Fruit fly (Drosophila melanogaster): ENCODE measurements around the gene CG34263.

The CG34263 gene

DNA sequence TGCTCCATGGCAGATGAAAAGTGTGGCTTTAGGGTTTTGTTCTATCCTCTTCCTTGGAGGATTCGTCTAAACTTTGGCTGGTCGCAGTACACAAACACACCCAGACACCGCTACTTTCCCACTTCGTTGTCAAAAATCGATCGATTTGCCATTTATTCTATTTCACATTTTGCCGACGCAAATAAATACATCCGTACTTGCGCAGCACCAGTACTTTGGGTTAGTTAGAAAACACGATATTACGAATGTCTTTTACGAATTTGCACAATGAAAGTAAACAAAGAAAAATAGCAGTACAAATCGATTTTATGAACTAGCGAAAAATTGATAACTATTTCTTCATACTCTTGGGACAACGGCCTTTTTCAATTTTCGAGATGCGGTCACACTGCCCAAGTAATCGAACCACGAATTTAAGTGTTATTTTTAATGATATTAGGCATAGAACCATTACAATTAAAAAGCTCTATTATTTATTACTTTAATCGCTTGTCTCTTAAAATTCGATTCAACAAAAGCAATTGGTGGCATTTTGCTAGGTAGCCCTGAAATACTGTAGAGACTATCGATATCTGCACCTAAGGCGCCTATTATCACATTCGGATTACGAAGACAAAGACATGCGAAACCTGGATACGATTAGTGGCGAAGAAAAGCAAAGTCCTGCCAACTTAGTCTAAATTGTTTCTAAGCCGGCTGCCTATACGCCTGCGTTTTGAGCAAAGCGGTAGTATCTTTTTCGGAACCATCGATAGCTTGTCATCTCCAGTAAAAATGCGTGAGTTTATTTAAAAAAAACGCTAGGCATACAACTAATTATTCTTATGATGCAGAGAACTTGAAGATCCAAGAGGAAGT is 7.9 kb downstream of the CG34263 start, which contains the start of the genes DIP2 and wac (continued):
- TF ChIP-seq pnt (GFP tag; optimal IDR thresholded peaks at IDR 0.05) (peak; percentile 75), CG9215 (GFP tag; IDR thresholded peaks at IDR 0.05) (no peak), Sox102F (GFP tag; optimal IDR thresholded peaks at IDR 0.05) (no peak), ATbp (GFP tag; optimal IDR thresholded peaks at IDR 0.05) (peak; percentile 4), HLH3B (GFP tag; IDR thresholded peaks at IDR 0.05) (peak; percentile 58; the same call in 1 of the 2 replicates), Xbp1 (GFP tag; optimal IDR thresholded peaks at IDR 0.05) (peak; percentile 88), maf-S (GFP tag; optimal IDR thresholded peaks at IDR 0.05) (peak; percentile 64), Stat92E (GFP tag; optimal IDR thresholded peaks at IDR 0.05) (no peak), CkIIα-i1 (GFP tag; IDR thresholded peaks at IDR 0.05) (no peak), CG8765 (GFP tag; IDR thresholded peaks at IDR 0.05) (0 out of 2 replicates have a peak, but pooled peaks have one; percentile 12), amos (GFP tag; IDR thresholded peaks at IDR 0.05; ENCODE audit: partially characterized antibody) (peak; percentile 90), cg (GFP tag; optimal IDR thresholded peaks at IDR 0.05) (peak; percentile 35), jumu (GFP tag; optimal IDR thresholded peaks at IDR 0.05) (peak; percentile 93), tgo (GFP tag; IDR thresholded peaks at IDR 0.05) (peak; percentile 71), CG6854 (GFP tag; optimal IDR thresholded peaks at IDR 0.05) (peak; percentile 50), exex (tag; optimal IDR thresholded peaks at IDR 0.05) (no peak), E2f1 (GFP tag; IDR thresholded peaks at IDR 0.05) (no peak; the same call in none of the 2 replicates), HmgZ (tag; optimal IDR thresholded peaks at IDR 0.05) (peak; percentile 74), Hey (tag; optimal IDR thresholded peaks at IDR 0.05) (no peak), danr (GFP tag; IDR thresholded peaks at IDR 0.05) (no peak), Ssrp (tag; optimal IDR thresholded peaks at IDR 0.05) (peak; percentile 16), gt (GFP tag; IDR thresholded peaks at IDR 0.05) (no peak), sob (GFP tag; IDR thresholded peaks at IDR 0.05) (peak; percentile 74), ind (GFP tag; optimal IDR thresholded peaks at IDR 0.05) (peak; percentile 83), chinmo (GFP tag; IDR thresholded peaks at IDR 0.05; ENCODE audit: partially characterized antibody) (peak; percentile 84; the same call in 2 of the 4 replicates), gfzf (GFP tag; optimal IDR thresholded peaks at IDR 0.05) (peak; percentile 89), z (GFP tag; IDR thresholded peaks at IDR 0.05) (no peak), grau (tag; optimal IDR thresholded peaks at IDR 0.05) (peak; percentile 62), CG10979 (tag; optimal IDR thresholded peaks at IDR 0.05) (peak; percentile 42), Mrtf (GFP tag; IDR thresholded peaks at IDR 0.05) (peak; percentile 42; the same call in 1 of the 3 replicates), hbn (GFP tag; IDR thresholded peaks at IDR 0.05; ENCODE audit: partially characterized antibody) (peak; percentile 85), CG9817 (tag; optimal IDR thresholded peaks at IDR 0.05) (peak; percentile 64), sc (optimal IDR thresholded peaks at IDR 0.05) (no peak), sc (GFP tag; optimal IDR thresholded peaks at IDR 0.05) (peak; percentile 37), br (optimal IDR thresholded peaks at IDR 0.05) (no peak), CG10209 (GFP tag; optimal IDR thresholded peaks at IDR 0.05) (peak; percentile 53), BtbVII (GFP tag; optimal IDR thresholded peaks at IDR 0.05) (peak; percentile 39), zen (tag; optimal IDR thresholded peaks at IDR 0.05) (peak; percentile 57), Hmx (GFP tag; optimal IDR thresholded peaks at IDR 0.05) (no peak), eve (GFP tag; optimal IDR thresholded peaks at IDR 0.05) (no peak), CG3281 (GFP tag; optimal IDR thresholded peaks at IDR 0.05) (peak; percentile 57), CG17328 (GFP tag; IDR thresholded peaks at IDR 0.05) (peak; percentile 68), Myb (GFP tag; optimal IDR thresholded peaks at IDR 0.05) (peak; percentile 81), nmo (GFP tag; optimal IDR thresholded peaks at IDR 0.05) (peak; percentile 75), CG15073 (GFP tag; optimal IDR thresholded peaks at IDR 0.05) (no peak), CG11560 (tag; IDR thresholded peaks at IDR 0.05) (peak; percentile 61; the same call in 2 of the 3 replicates), CG17829 (tag; optimal IDR thresholded peaks at IDR 0.05) (peak; percentile 76), phol (tag; optimal IDR thresholded peaks at IDR 0.05) (peak; percentile 68), gem (tag; optimal IDR thresholded peaks at IDR 0.05) (no peak)

Data from whole organism, embryonic.